Fruit fly (Drosophila melanogaster): ENCODE results near the gene CG45544.

dm6 chr3R:29229958-29230357 lies 26.3 kb upstream of the CG45544 start:
- TF ChIP-seq lola (GFP tag; optimal IDR thresholded peaks at IDR 0.05) (no peak), psq (GFP tag; optimal IDR thresholded peaks at IDR 0.05) (no peak), Sp1 (GFP tag; optimal IDR thresholded peaks at IDR 0.05) (no peak), pan (optimal IDR thresholded peaks at IDR 0.05) (no peak), Hr78 (GFP tag; optimal IDR thresholded peaks at IDR 0.05) (no peak), Dfd (GFP tag; optimal IDR thresholded peaks at IDR 0.05) (no peak), Abd-B (GFP tag; optimal IDR thresholded peaks at IDR 0.05) (no peak), CG32264 (GFP tag; optimal IDR thresholded peaks at IDR 0.05) (no peak), fru (GFP tag; optimal IDR thresholded peaks at IDR 0.05) (no peak), usp (GFP tag; optimal IDR thresholded peaks at IDR 0.05) (no peak), foxo (GFP tag; optimal IDR thresholded peaks at IDR 0.05) (no peak)

Data from whole organism, wandering third instar larva.